Worm (Caenorhabditis elegans) whole organism, midembryonic: ENCODE measurements around the gene C09E7.11.

Experiments
- T22C8.4 ChIP-seq: fragments of 200-800 bp; sonication (Bioruptor generic); IDR thresholded peaks from 2 replicates; pipeline ENCODE4 v1.3.6; 2022; ENCODE audit warnings: missing genetic modification characterization, missing compliant biosample characterization
- cog-1 ChIP-seq: sonication (generic microtip); optimal IDR thresholded peaks from 2 replicates; lab custom pipeline; 2016; ENCODE audit warnings: missing genetic modification characterization, missing compliant biosample characterization
- flt-1 ChIP-seq: fragments of 200-800 bp; sonication (Bioruptor generic); IDR thresholded peaks from 2 replicates; pipeline ENCODE4 v1.3.6; 2022; ENCODE audit warnings: missing genetic modification characterization, missing compliant biosample characterization
- klf-2 ChIP-seq: fragments of 200-800 bp; sonication (Bioruptor generic); conservative IDR thresholded peaks from 2 replicates; pipeline ENCODE4 v1.3.6; 2022; ENCODE audit warnings: missing genetic modification reagents, missing genetic modification characterization, missing compliant biosample characterization
- med-1 ChIP-seq: sonication (generic microtip); optimal IDR thresholded peaks from 2 replicates; lab custom pipeline; 2017; ENCODE audit warnings: missing genetic modification characterization, mild to moderate bottlenecking, missing compliant biosample characterization, antibody characterized with exemption, missing genetic modification reagents; ENCODE audit not compliant: insufficient read depth
- ref-1 ChIP-seq: fragments of 200-800 bp; sonication (Bioruptor generic); conservative IDR thresholded peaks from 2 replicates; pipeline ENCODE4 v1.3.6; 2022; ENCODE audit warnings: missing genetic modification reagents, missing genetic modification characterization, missing compliant biosample characterization
- tab-1 ChIP-seq: fragments of 200-800 bp; sonication (Bioruptor generic); IDR thresholded peaks from 2 replicates; pipeline ENCODE4 v1.3.6; 2022; ENCODE audit warnings: missing genetic modification characterization, missing compliant biosample characterization
- ztf-23 ChIP-seq: fragments of 200-800 bp; sonication (Bioruptor generic); IDR thresholded peaks from 2 replicates; pipeline ENCODE4 v1.3.6; 2022; ENCODE audit warnings: missing genetic modification reagents, missing genetic modification characterization, missing compliant biosample characterization
- ztf-29 ChIP-seq: fragments of 200-800 bp; sonication (Bioruptor generic); IDR thresholded peaks from 2 replicates; pipeline ENCODE4 v1.3.6; 2022; ENCODE audit warnings: missing genetic modification reagents, missing genetic modification characterization, missing compliant biosample characterization

C09E7.11 gene

ce11 chrIII:6551187-6552058 lies 20.2 kb downstream of the C09E7.11 start, which contains the start of gene C09E7.7:
Gene C09E7.7 (minus strand): TSS chrIII:6551243.
- TF ChIP-seq tab-1 (GFP tag; lab: Robert Waterston, UW) = 0 out of 2 replicates have a peak, but pooled peaks have one; percentile 14
- peak; percentile 69 for TF ChIP-seq klf-2 (GFP tag; lab: Robert Waterston, UW)
- TF ChIP-seq ztf-23 (GFP tag; lab: Robert Waterston, UW) = peak; percentile 72
- peak; percentile 87 for TF ChIP-seq flt-1 (GFP tag; lab: Robert Waterston, UW)
- peak; percentile 36; the same call in 1 of the 2 replicates for TF ChIP-seq ref-1 (GFP tag; lab: Robert Waterston, UW)
- TF ChIP-seq cog-1 (tag; lab: Kevin White, UChicago) = peak; percentile 66
- TF ChIP-seq T22C8.4 (GFP tag; lab: Robert Waterston, UW) = peak; percentile 46; the same call in 1 of the 2 replicates
- TF ChIP-seq ztf-29 (GFP tag; lab: Robert Waterston, UW) = peak; percentile 48; the same call in 1 of the 2 replicates

DNA sequence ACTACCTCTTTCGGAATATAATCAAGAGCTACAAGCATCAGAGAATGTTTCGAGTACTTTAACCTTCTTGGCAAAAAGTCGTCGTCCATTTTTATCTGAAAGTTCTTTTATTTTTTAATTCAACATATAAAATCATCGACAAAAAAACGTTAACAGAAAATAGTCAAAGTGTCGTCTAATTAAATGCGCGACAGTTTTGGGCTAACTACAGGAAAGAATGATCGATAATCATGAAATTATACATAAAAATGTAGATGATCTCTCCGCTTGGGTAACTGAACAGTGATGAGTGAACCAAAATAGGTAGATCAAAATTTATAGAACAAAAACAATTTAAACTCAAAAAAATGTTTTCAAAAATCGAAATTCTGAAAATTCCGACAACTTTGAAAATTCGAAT lies 27.3 kb downstream of the C09E7.11 start, which contains the start of gene C09E7.8:
Gene C09E7.8 (minus strand): TSS at position 101 of the 400 bp plus-strand sequence.
- TF ChIP-seq flt-1 (GFP tag; lab: Robert Waterston, UW) (no peak), ztf-23 (GFP tag; lab: Robert Waterston, UW) (no peak)

- TF ChIP-seq ref-1 (GFP tag; lab: Robert Waterston, UW) (no peak), tab-1 (GFP tag; lab: Robert Waterston, UW) (no peak), ztf-29 (GFP tag; lab: Robert Waterston, UW) (no peak), klf-2 (GFP tag; lab: Robert Waterston, UW) (no peak), cog-1 (tag; lab: Kevin White, UChicago) (no peak), med-1 (no peak), ztf-23 (GFP tag; lab: Robert Waterston, UW) (no peak), flt-1 (GFP tag; lab: Robert Waterston, UW) (no peak), T22C8.4 (GFP tag; lab: Robert Waterston, UW) (no peak)
Measured at ce11 chrIII:6577159-6577558, 46.0 kb downstream of the C09E7.11 start.

ce11 chrIII:6578505-6578904 lies 47.3 kb downstream of the C09E7.11 start, which contains the start of gene F27B3.6:
Gene F27B3.6 (minus strand): TSS chrIII:6578605.
- TF ChIP-seq ztf-29 (GFP tag; lab: Robert Waterston, UW) (no peak), flt-1 (GFP tag; lab: Robert Waterston, UW) (no peak), ztf-23 (GFP tag; lab: Robert Waterston, UW) (no peak), ref-1 (GFP tag; lab: Robert Waterston, UW) (no peak), klf-2 (GFP tag; lab: Robert Waterston, UW) (no peak)

- TF ChIP-seq flt-1 (GFP tag; lab: Robert Waterston, UW) (no peak), ztf-23 (GFP tag; lab: Robert Waterston, UW) (no peak), klf-2 (GFP tag; lab: Robert Waterston, UW) (no peak), ref-1 (GFP tag; lab: Robert Waterston, UW) (no peak), cog-1 (tag; lab: Kevin White, UChicago) (no peak), ztf-29 (GFP tag; lab: Robert Waterston, UW) (no peak), med-1 (no peak), T22C8.4 (GFP tag; lab: Robert Waterston, UW) (no peak), tab-1 (GFP tag; lab: Robert Waterston, UW) (no peak)
Measured at ce11 chrIII:6579398-6579797, 48.2 kb downstream of the C09E7.11 start, which contains the start of gene F27B3.8. Gene F27B3.8 (plus strand): TSS chrIII:6579698.

ce11 chrIII:6581585-6581984 lies 50.4 kb downstream of the C09E7.11 start, which contains the start of gene acr-21:
Gene acr-21 (plus strand): TSS chrIII:6581885.
- no peak for TF ChIP-seq T22C8.4 (GFP tag; lab: Robert Waterston, UW)
- TF ChIP-seq flt-1 (GFP tag; lab: Robert Waterston, UW) = no peak
- no peak for TF ChIP-seq ztf-29 (GFP tag; lab: Robert Waterston, UW)
